Worm (Caenorhabditis elegans) whole organism, L1 larva: ENCODE measurements around the gene clec-133.

Source experiments
- C34B4.2 ChIP-seq: sonication (generic microtip); optimal IDR thresholded peaks from 2 replicates; lab custom pipeline; 2017; ENCODE audit warnings: mild to moderate bottlenecking, missing genetic modification characterization, missing compliant biosample characterization
- F16B12.6 ChIP-seq: fragments of 150-350 bp; optimal IDR thresholded peaks from 2 replicates; lab custom pipeline; 2014; ENCODE audit warnings: missing biosample characterization, missing genetic modification characterization
- aha-1 ChIP-seq: fragments of 150-350 bp; optimal IDR thresholded peaks from 2 replicates; lab custom pipeline; 2014; ENCODE audit warnings: missing biosample characterization, missing genetic modification characterization
- blmp-1 ChIP-seq: fragments of 150-350 bp; optimal IDR thresholded peaks from 2 replicates; lab custom pipeline; 2014; ENCODE audit warnings: missing biosample characterization, missing genetic modification characterization
- ceh-90 ChIP-seq: sonication (generic microtip); optimal IDR thresholded peaks from 2 replicates; lab custom pipeline; 2016; ENCODE audit warnings: missing genetic modification characterization, missing compliant biosample characterization
- ces-1 ChIP-seq: fragments of 150-350 bp; optimal IDR thresholded peaks from 2 replicates; lab custom pipeline; 2014; ENCODE audit warnings: missing biosample characterization, missing genetic modification reagents, missing genetic modification characterization
- dpl-1 ChIP-seq, 3 experiments: fragments of 150-350 bp in 2 of 3; sonication (generic microtip) in 1 of 3; optimal IDR thresholded peaks; 2 replicates each; lab custom pipeline; 2014 to 2017; ENCODE audit warnings: missing biosample characterization in 3 of 3, missing genetic modification characterization in 3 of 3, missing genetic modification reagents in 3 of 3
- efl-3 ChIP-seq: fragments of 200-800 bp; sonication (Bioruptor generic); optimal IDR thresholded peaks from 2 replicates; lab custom pipeline; 2018; ENCODE audit warnings: mild to moderate bottlenecking, missing genetic modification characterization, missing compliant biosample characterization
- elt-3 ChIP-seq, 6 experiments: fragments of 150-350 bp in 1 of 6; sonication (generic microtip); optimal IDR thresholded peaks; 2 replicates each; lab custom pipeline; 2017 to 2018; ENCODE audit warnings: missing biosample characterization in 6 of 6, missing genetic modification characterization in 6 of 6, inconsistent platforms in 1 of 6
- fkh-10 ChIP-seq: sonication (generic microtip); optimal IDR thresholded peaks from 2 replicates; lab custom pipeline; 2017; ENCODE audit warnings: missing biosample characterization, missing genetic modification reagents, missing genetic modification characterization
- isw-1 ChIP-seq: fragments of 200-800 bp; sonication (Bioruptor generic); IDR thresholded peaks from 2 replicates; pipeline ENCODE4 v1.3.6; 2022; ENCODE audit warnings: missing genetic modification characterization, missing compliant biosample characterization
- lin-35 ChIP-seq, 2 experiments: fragments of 150-350 bp; optimal IDR thresholded peaks; 2 replicates each; lab custom pipeline; 2014; ENCODE audit warnings: missing biosample characterization in 2 of 2, missing genetic modification characterization in 2 of 2, missing genetic modification reagents in 2 of 2
- nhr-12 ChIP-seq: sonication (generic microtip); optimal IDR thresholded peaks from 2 replicates; lab custom pipeline; 2017; ENCODE audit warnings: missing biosample characterization, missing genetic modification characterization
- nhr-237 ChIP-seq: fragments of 150-350 bp; optimal IDR thresholded peaks from 2 replicates; lab custom pipeline; 2014; ENCODE audit warnings: missing biosample characterization, missing genetic modification characterization
- nhr-47 ChIP-seq: sonication (generic microtip); optimal IDR thresholded peaks from 2 replicates; lab custom pipeline; 2016; ENCODE audit warnings: mild to moderate bottlenecking, missing genetic modification characterization, moderate library complexity, missing compliant biosample characterization
- nhr-76 ChIP-seq: sonication (generic microtip); optimal IDR thresholded peaks from 2 replicates; lab custom pipeline; 2017; ENCODE audit warnings: missing biosample characterization, missing genetic modification characterization
- pag-3 ChIP-seq: sonication (generic microtip); optimal IDR thresholded peaks from 2 replicates; lab custom pipeline; 2017; ENCODE audit warnings: missing genetic modification characterization, mild to moderate bottlenecking, missing compliant biosample characterization, antibody characterized with exemption, borderline replicate concordance; ENCODE audit not compliant: insufficient read depth
- pax-3 ChIP-seq: fragments of 200-800 bp; sonication (Bioruptor generic); optimal IDR thresholded peaks from 2 replicates; lab custom pipeline; 2018; ENCODE audit warnings: mild to moderate bottlenecking, missing genetic modification characterization, moderate library complexity, missing compliant biosample characterization
- rnt-1 ChIP-seq: sonication (generic microtip); optimal IDR thresholded peaks from 2 replicates; lab custom pipeline; 2016; ENCODE audit warnings: mild to moderate bottlenecking, missing genetic modification characterization, moderate library complexity, missing compliant biosample characterization
- sox-4 ChIP-seq: sonication (generic microtip); optimal IDR thresholded peaks from 2 replicates; lab custom pipeline; 2016; ENCODE audit warnings: missing genetic modification characterization, missing compliant biosample characterization
- sptf-1 ChIP-seq: fragments of 150-350 bp; optimal IDR thresholded peaks from 2 replicates; lab custom pipeline; 2014; ENCODE audit warnings: missing biosample characterization, missing genetic modification characterization
- tbx-2 ChIP-seq: sonication (generic microtip); optimal IDR thresholded peaks from 2 replicates; lab custom pipeline; 2016; ENCODE audit warnings: missing genetic modification characterization, missing compliant biosample characterization
- unc-130 ChIP-seq: fragments of 150-350 bp; optimal IDR thresholded peaks from 2 replicates; lab custom pipeline; 2017; ENCODE audit warnings: missing biosample characterization, missing genetic modification characterization, inconsistent platforms
- unc-62 ChIP-seq: fragments of 150-350 bp; optimal IDR thresholded peaks from 2 replicates; lab custom pipeline; 2014; ENCODE audit warnings: missing biosample characterization, missing genetic modification reagents, missing genetic modification characterization
- unc-86 ChIP-seq: sonication (generic microtip); optimal IDR thresholded peaks from 2 replicates; lab custom pipeline; 2016; ENCODE audit warnings: missing genetic modification characterization, missing compliant biosample characterization
- ztf-11 ChIP-seq, 2 experiments: sonication (generic microtip); optimal IDR thresholded peaks; 2 replicates each; lab custom pipeline; 2016 to 2017; ENCODE audit warnings: missing genetic modification characterization in 2 of 2, missing biosample characterization in 1 of 2, missing compliant biosample characterization in 1 of 2

The clec-133 gene

DNA sequence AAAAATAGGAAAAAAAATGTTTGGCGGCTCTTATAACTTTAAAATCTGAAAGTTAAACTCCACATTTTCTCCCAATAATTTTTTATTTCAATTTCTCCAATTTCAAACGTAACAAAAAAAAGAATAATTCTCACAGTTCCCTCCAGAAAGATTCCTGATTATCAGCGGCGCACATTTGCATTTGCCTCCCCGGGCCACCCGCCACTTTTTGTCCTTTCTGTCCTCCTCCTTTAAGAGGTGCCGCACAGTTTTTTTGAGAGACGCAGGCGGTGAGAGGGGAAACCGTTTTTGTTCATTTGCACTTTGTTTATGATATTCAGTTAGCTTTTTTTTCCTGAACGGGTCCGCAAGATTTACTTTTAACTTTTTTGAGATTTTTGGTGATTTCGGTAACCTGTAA is 42.6 kb downstream of the clec-133 start:
- TF ChIP-seq rnt-1 (no peak), ces-1 (no peak), dpl-1 (GFP tag; optimal IDR thresholded peaks at IDR 0.05; lab: Kevin White, UChicago) (no peak), nhr-12 (tag; lab: Kevin White, UChicago) (no peak), pax-3 (tag; lab: Kevin White, UChicago) (no peak), efl-3 (GFP tag; lab: Kevin White, UChicago) (no peak), nhr-237 (no peak), sptf-1 (no peak), nhr-76 (tag; lab: Kevin White, UChicago) (no peak), isw-1 (GFP tag; lab: Robert Waterston, UW) (no peak), unc-130 (tag; lab: Kevin White, UChicago) (no peak), nhr-47 (tag; lab: Kevin White, UChicago) (no peak), blmp-1 (tag; lab: Kevin White, UChicago) (no peak), lin-35 (GFP tag; optimal IDR thresholded peaks at IDR 0.05; lab: Kevin White, UChicago) (no peak), unc-62 (GFP tag; lab: Kevin White, UChicago) (no peak), elt-3 (tag; optimal IDR thresholded peaks at IDR 0.05; lab: Kevin White, UChicago) (no peak)

DNA sequence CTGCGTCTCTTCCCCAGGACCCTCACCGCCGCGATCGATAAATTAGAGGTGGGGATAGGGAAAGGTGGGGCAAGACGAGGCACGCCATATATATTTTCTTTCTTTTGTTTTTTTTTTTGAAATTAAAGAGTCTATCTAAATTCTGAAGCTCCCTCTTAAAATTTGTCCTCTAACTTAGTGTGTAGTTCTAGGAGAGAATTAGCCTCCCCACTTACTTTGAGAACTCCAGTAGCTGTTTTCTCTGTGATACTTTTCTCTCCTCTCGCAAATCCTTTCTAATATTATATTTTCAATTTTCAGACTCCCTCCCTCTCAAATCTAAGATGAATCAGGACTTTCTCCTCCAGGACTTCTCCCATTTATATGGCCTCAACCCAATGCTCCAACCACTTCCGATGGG is 43.8 kb downstream of the clec-133 start, which contains the start of gene M151.7:
Gene M151.7, plus strand, starts transcription at position 301 of the 400 bp plus-strand sequence.
- no peak for TF ChIP-seq fkh-10 (GFP tag; lab: Kevin White, UChicago)
- no peak for TF ChIP-seq aha-1 (tag; lab: Kevin White, UChicago)
- no peak for TF ChIP-seq sox-4
- no peak for TF ChIP-seq ceh-90 (tag; lab: Kevin White, UChicago)
- no peak for TF ChIP-seq pag-3 (tag; lab: Kevin White, UChicago)
- TF ChIP-seq C34B4.2 (tag; lab: Kevin White, UChicago) = no peak
- TF ChIP-seq tbx-2 = no peak
- no peak for TF ChIP-seq F16B12.6 (tag; lab: Kevin White, UChicago)
- TF ChIP-seq unc-86 (tag; lab: Kevin White, UChicago) = no peak
- no peak for TF ChIP-seq ztf-11 (tag; optimal IDR thresholded peaks at IDR 0.05; lab: Kevin White, UChicago)
- no peak for TF ChIP-seq lin-35 (GFP tag; optimal IDR thresholded peaks at IDR 0.05; lab: Kevin White, UChicago)

DNA sequence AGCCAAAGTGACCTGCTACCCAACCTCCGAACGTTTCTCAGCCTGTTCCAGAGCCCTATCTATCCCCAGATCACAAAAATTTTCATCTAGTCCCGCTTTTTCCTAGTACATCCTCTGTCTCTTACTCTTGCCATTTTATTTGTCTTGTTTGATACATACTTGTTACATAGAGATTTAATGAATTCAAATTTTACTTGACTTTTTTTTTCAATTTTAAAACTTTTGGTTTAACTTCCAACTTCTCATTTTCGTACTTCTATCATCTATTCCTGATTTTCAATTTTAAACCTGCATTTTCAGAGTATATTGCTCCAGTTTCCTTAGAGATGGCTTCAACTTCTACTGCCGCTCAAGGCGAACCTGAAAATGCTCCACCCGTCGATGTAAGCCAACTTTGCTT is 48.7 kb downstream of the clec-133 start, which contains the start of gene M151.3:
Gene M151.3, plus strand, starts transcription at position 301 of the 400 bp plus-strand sequence.
- no peak for TF ChIP-seq aha-1 (tag; lab: Kevin White, UChicago)
